Fruit fly (Drosophila melanogaster) Kc167 (cell line): Measurements from ENCODE around the gene FIG4.

Experiments
- Myc ChIP-seq: fragments of >200 bp; optimal IDR thresholded peaks from 2 replicates; lab custom pipeline; 2017; ENCODE audit warnings: missing external identifiers
- Sin3A ChIP-seq: fragments of >200 bp; optimal IDR thresholded peaks from 2 replicates; lab custom pipeline; 2018; ENCODE audit warnings: missing external identifiers
- h ChIP-seq: fragments of >200 bp; optimal IDR thresholded peaks from 3 replicates; lab custom pipeline; 2018; ENCODE audit warnings: missing external identifiers
- psq ChIP-seq: fragments of >200 bp; optimal IDR thresholded peaks from 2 replicates; lab custom pipeline; 2017; ENCODE audit warnings: missing external identifiers
- ttk ChIP-seq: sonication (Bioruptor generic); optimal IDR thresholded peaks from 2 replicates; lab custom pipeline; 2017; ENCODE audit warnings: missing external identifiers

dm6 chr2L:4437487-4437886, 27.5 kb upstream of the FIG4 start, which contains the start of gene CG43056:
- TF ChIP-seq Sin3A (lab: Kevin White, UChicago) (no peak), h (no peak), ttk (lab: Kevin White, UChicago) (no peak), psq (lab: Kevin White, UChicago) (no peak), Myc (lab: Kevin White, UChicago) (no peak)
